Fruit fly (Drosophila melanogaster): ENCODE measurements around the gene CG43056.
A peak's percentile ranks its signal among the peaks of the same experiment; 100 is the strongest.

The CG43056 gene

DNA sequence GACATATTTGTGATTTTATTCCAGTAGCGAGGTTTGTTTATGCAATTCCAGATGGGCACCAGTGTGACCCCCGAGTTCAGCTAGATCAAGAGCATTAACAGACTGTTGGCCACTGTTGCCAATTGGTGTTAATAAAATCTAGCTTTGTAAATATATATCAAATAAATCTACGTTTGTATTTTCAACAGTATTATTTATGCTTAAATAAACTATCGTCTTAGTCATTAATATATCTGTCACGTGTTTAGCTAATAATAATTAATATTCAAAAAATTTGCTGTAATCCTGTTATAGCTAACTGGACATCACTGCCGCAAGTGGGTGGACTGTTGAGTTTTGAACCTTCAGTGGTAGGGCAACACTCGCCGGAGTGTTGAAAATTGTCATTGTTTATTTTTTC is 22.0 kb downstream of the CG43056 start, which contains the start of the genes mRpL27 and CG15435 (continued):
- peak; percentile 75 for TF ChIP-seq YL-1 (GFP tag; optimal IDR thresholded peaks at IDR 0.05)
- TF ChIP-seq Adf1 (GFP tag; IDR thresholded peaks at IDR 0.05), result no peak
- TF ChIP-seq CG7357 (GFP tag; IDR thresholded peaks at IDR 0.05), result 0 out of 3 replicates have a peak, but pooled peaks have one; percentile 23
- TF ChIP-seq CG17802 (tag; optimal IDR thresholded peaks at IDR 0.05), result no peak
- TF ChIP-seq en (GFP tag; optimal IDR thresholded peaks at IDR 0.05), result no peak
- no peak for TF ChIP-seq pfk (GFP tag; optimal IDR thresholded peaks at IDR 0.05)
- TF ChIP-seq Hsf (GFP tag; optimal IDR thresholded peaks at IDR 0.05), result peak; percentile 63
- no peak for TF ChIP-seq tna (GFP tag; IDR thresholded peaks at IDR 0.05; ENCODE audit: partially characterized antibody)
- peak; percentile 18 for TF ChIP-seq mam (GFP tag; optimal IDR thresholded peaks at IDR 0.05)
- no peak for TF ChIP-seq HLHmδ (GFP tag; optimal IDR thresholded peaks at IDR 0.05)
- TF ChIP-seq CG33213 (GFP tag; optimal IDR thresholded peaks at IDR 0.05), result no peak
- TF ChIP-seq sisA (GFP tag; IDR thresholded peaks at IDR 0.05), result no peak
- peak; percentile 50 for TF ChIP-seq Myb (GFP tag; optimal IDR thresholded peaks at IDR 0.05)
- TF ChIP-seq NC2β (GFP tag; optimal IDR thresholded peaks at IDR 0.05), result no peak
- TF ChIP-seq CG5953 (GFP tag; IDR thresholded peaks at IDR 0.05), result no peak
- TF ChIP-seq CG3281 (GFP tag; optimal IDR thresholded peaks at IDR 0.05), result peak; percentile 50
- peak; percentile 48 for TF ChIP-seq kah (GFP tag; optimal IDR thresholded peaks at IDR 0.05)
- TF ChIP-seq CG9876 (GFP tag; optimal IDR thresholded peaks at IDR 0.05), result no peak
- TF ChIP-seq B-H2 (GFP tag; optimal IDR thresholded peaks at IDR 0.05), result no peak
- peak; percentile 31 for TF ChIP-seq CG34376 (GFP tag; optimal IDR thresholded peaks at IDR 0.05)
- TF ChIP-seq CrebB (tag; optimal IDR thresholded peaks at IDR 0.05), result no peak
- TF ChIP-seq repo (GFP tag; optimal IDR thresholded peaks at IDR 0.05), result no peak
- TF ChIP-seq Abd-B (GFP tag; optimal IDR thresholded peaks at IDR 0.05), result peak; percentile 10
- TF ChIP-seq Hmx (GFP tag; optimal IDR thresholded peaks at IDR 0.05), result no peak
- TF ChIP-seq Oaz (GFP tag; IDR thresholded peaks at IDR 0.05), result no peak
- TF ChIP-seq sna (GFP tag; IDR thresholded peaks at IDR 0.05; ENCODE audit: partially characterized antibody), result no peak
- no peak for TF ChIP-seq CG1792 (GFP tag; optimal IDR thresholded peaks at IDR 0.05)
- TF ChIP-seq CG6683 (GFP tag; optimal IDR thresholded peaks at IDR 0.05), result peak; percentile 27
- no peak for TF ChIP-seq Usf (GFP tag; optimal IDR thresholded peaks at IDR 0.05)
- no peak for TF ChIP-seq hth (optimal IDR thresholded peaks at IDR 0.05)
- TF ChIP-seq CG12659 (GFP tag; optimal IDR thresholded peaks at IDR 0.05), result peak; percentile 76
- peak; percentile 75 for TF ChIP-seq trem (tag; optimal IDR thresholded peaks at IDR 0.05)
- TF ChIP-seq fru (optimal IDR thresholded peaks at IDR 0.05), result no peak
- no peak for TF ChIP-seq CG11504 (tag; optimal IDR thresholded peaks at IDR 0.05)
- no peak for TF ChIP-seq CG10654 (GFP tag; optimal IDR thresholded peaks at IDR 0.05)
- no peak for TF ChIP-seq CG3163 (GFP tag; optimal IDR thresholded peaks at IDR 0.05)
- no peak for TF ChIP-seq luna (GFP tag; optimal IDR thresholded peaks at IDR 0.05)
- peak; percentile 44 for TF ChIP-seq Fer3 (tag; optimal IDR thresholded peaks at IDR 0.05)
- TF ChIP-seq ara (GFP tag; IDR thresholded peaks at IDR 0.05), result no peak
- no peak for TF ChIP-seq ato (GFP tag; IDR thresholded peaks at IDR 0.05; ENCODE audit: partially characterized antibody)
- no peak for TF ChIP-seq fu2 (GFP tag; optimal IDR thresholded peaks at IDR 0.05)
- TF ChIP-seq Oli (tag; optimal IDR thresholded peaks at IDR 0.05), result peak; percentile 21
- no peak for TF ChIP-seq CG3838 (GFP tag; optimal IDR thresholded peaks at IDR 0.05)
- TF ChIP-seq abd-A (tag; optimal IDR thresholded peaks at IDR 0.05), result no peak
- TF ChIP-seq esg (GFP tag; conservative IDR thresholded peaks at IDR 0.05), result no peak
- peak; percentile 41; the same call in 1 of the 2 replicates for TF ChIP-seq Scr (GFP tag; IDR thresholded peaks at IDR 0.05; ENCODE audit: partially characterized antibody)
- TF ChIP-seq inv (GFP tag; IDR thresholded peaks at IDR 0.05; ENCODE audit: partially characterized antibody), result no peak
- no peak for TF ChIP-seq gcm (GFP tag; optimal IDR thresholded peaks at IDR 0.05)
- TF ChIP-seq dmrt11E (tag; optimal IDR thresholded peaks at IDR 0.05), result peak; percentile 24
- TF ChIP-seq ci (GFP tag; IDR thresholded peaks at IDR 0.05), result no peak
- no peak for TF ChIP-seq H15 (GFP tag; IDR thresholded peaks at IDR 0.05)
- peak; percentile 55; the same call in 1 of the 2 replicates for TF ChIP-seq slbo (GFP tag; IDR thresholded peaks at IDR 0.05)

All from whole organism, embryonic.